Fruit fly (Drosophila melanogaster): ENCODE data around the gene Chc.

Gene Chc

dm6 chrX:15788235-15789187 lies 46.8 kb downstream of the Chc start, which contains the start of gene Rhp (continued):
- TF ChIP-seq Lim3 (GFP tag; IDR thresholded peaks at IDR 0.05) (no peak), CG11695 (GFP tag; IDR thresholded peaks at IDR 0.05) (0 out of 3 replicates have a peak, but pooled peaks have one; percentile 34), CG17359 (tag; optimal IDR thresholded peaks at IDR 0.05) (peak; percentile 78), twi (tag; optimal IDR thresholded peaks at IDR 0.05) (no peak), NC2α (GFP tag; optimal IDR thresholded peaks at IDR 0.05) (no peak), CG8924 (tag; optimal IDR thresholded peaks at IDR 0.05) (peak; percentile 33), Opbp (GFP tag; IDR thresholded peaks at IDR 0.05; ENCODE audit: partially characterized antibody) (0 out of 3 replicates have a peak, but pooled peaks have one; percentile 14), TFAM (GFP tag; optimal IDR thresholded peaks at IDR 0.05) (no peak), CG31441 (GFP tag; IDR thresholded peaks at IDR 0.05) (no peak), D (optimal IDR thresholded peaks at IDR 0.05) (no peak), D (GFP tag; optimal IDR thresholded peaks at IDR 0.05) (peak; percentile 43), CG18619 (GFP tag; optimal IDR thresholded peaks at IDR 0.05) (peak; percentile 48), tna (GFP tag; IDR thresholded peaks at IDR 0.05; ENCODE audit: partially characterized antibody) (no peak), gsb-n (tag; optimal IDR thresholded peaks at IDR 0.05) (peak; percentile 46), aop (GFP tag; IDR thresholded peaks at IDR 0.05) (no peak), mld (GFP tag; IDR thresholded peaks at IDR 0.05; ENCODE audit: partially characterized antibody) (no peak), Bgb (GFP tag; IDR thresholded peaks at IDR 0.05; ENCODE audit: partially characterized antibody) (peak; percentile 55; the same call in 1 of the 2 replicates), grau (tag; optimal IDR thresholded peaks at IDR 0.05) (peak; percentile 19), HLH54F (GFP tag; optimal IDR thresholded peaks at IDR 0.05) (no peak), CG4328 (GFP tag; optimal IDR thresholded peaks at IDR 0.05) (peak; percentile 50), nom (GFP tag; optimal IDR thresholded peaks at IDR 0.05) (peak; percentile 90), CG12219 (GFP tag; optimal IDR thresholded peaks at IDR 0.05) (peak; percentile 41), CG1602 (GFP tag; optimal IDR thresholded peaks at IDR 0.05) (no peak), kah (GFP tag; optimal IDR thresholded peaks at IDR 0.05) (peak; percentile 36), Mad (GFP tag; optimal IDR thresholded peaks at IDR 0.05) (no peak), hb (GFP tag; IDR thresholded peaks at IDR 0.05; ENCODE audit: partially characterized antibody) (no peak)

- TF ChIP-seq nom (GFP tag; optimal IDR thresholded peaks at IDR 0.05) = no peak
- TF ChIP-seq CG12299 (tag; optimal IDR thresholded peaks at IDR 0.05) = no peak
- TF ChIP-seq CG10267 (tag; optimal IDR thresholded peaks at IDR 0.05) = no peak
- no peak for TF ChIP-seq aop (GFP tag; IDR thresholded peaks at IDR 0.05)
- no peak for TF ChIP-seq chinmo (GFP tag; IDR thresholded peaks at IDR 0.05; ENCODE audit: partially characterized antibody)
- no peak for TF ChIP-seq Eip74EF (GFP tag; optimal IDR thresholded peaks at IDR 0.05)
- TF ChIP-seq CG11456 (GFP tag; IDR thresholded peaks at IDR 0.05) = no peak
- TF ChIP-seq otp (GFP tag; IDR thresholded peaks at IDR 0.05) = no peak
- no peak for TF ChIP-seq seq (GFP tag; IDR thresholded peaks at IDR 0.05)
- no peak for TF ChIP-seq fu2 (GFP tag; optimal IDR thresholded peaks at IDR 0.05)
- TF ChIP-seq CG8089 (GFP tag; optimal IDR thresholded peaks at IDR 0.05) = no peak
- no peak for TF ChIP-seq CG43689 (GFP tag; IDR thresholded peaks at IDR 0.05)
- no peak for TF ChIP-seq tx (GFP tag; optimal IDR thresholded peaks at IDR 0.05)
- no peak for TF ChIP-seq CG42726 (GFP tag; IDR thresholded peaks at IDR 0.05; ENCODE audit: partially characterized antibody)
- TF ChIP-seq Med (GFP tag) = peak; percentile 15
- TF ChIP-seq CG12236 (GFP tag; optimal IDR thresholded peaks at IDR 0.05) = no peak
- TF ChIP-seq CG10274 (GFP tag; optimal IDR thresholded peaks at IDR 0.05) = peak; percentile 93
- TF ChIP-seq CG6765 (GFP tag; optimal IDR thresholded peaks at IDR 0.05) = no peak
- no peak for TF ChIP-seq br (optimal IDR thresholded peaks at IDR 0.05)
- no peak for TF ChIP-seq CG6254 (GFP tag; optimal IDR thresholded peaks at IDR 0.05)
- no peak for TF ChIP-seq tna (GFP tag; IDR thresholded peaks at IDR 0.05; ENCODE audit: partially characterized antibody)
- TF ChIP-seq bbx (GFP tag; IDR thresholded peaks at IDR 0.05; ENCODE audit: partially characterized antibody) = 0 out of 2 replicates have a peak, but pooled peaks have one; percentile 0
- no peak for TF ChIP-seq CG3407 (GFP tag; optimal IDR thresholded peaks at IDR 0.05)
- TF ChIP-seq shn (GFP tag; optimal IDR thresholded peaks at IDR 0.05) = no peak
These were observed 49.0 kb downstream of the Chc start for dm6 chrX:15786242-15786641.

Data from whole organism, embryonic.